Worm (Caenorhabditis elegans) whole organism, midembryonic: ENCODE data around the gene set-13.

Source experiments
- T22C8.4 ChIP-seq: fragments of 200-800 bp; sonication (Bioruptor generic); IDR thresholded peaks from 2 replicates; pipeline ENCODE4 v1.3.6; 2022; ENCODE audit warnings: missing genetic modification characterization, missing compliant biosample characterization
- cog-1 ChIP-seq: sonication (generic microtip); optimal IDR thresholded peaks from 2 replicates; lab custom pipeline; 2016; ENCODE audit warnings: missing genetic modification characterization, missing compliant biosample characterization
- flt-1 ChIP-seq: fragments of 200-800 bp; sonication (Bioruptor generic); IDR thresholded peaks from 2 replicates; pipeline ENCODE4 v1.3.6; 2022; ENCODE audit warnings: missing genetic modification characterization, missing compliant biosample characterization
- klf-2 ChIP-seq: fragments of 200-800 bp; sonication (Bioruptor generic); conservative IDR thresholded peaks from 2 replicates; pipeline ENCODE4 v1.3.6; 2022; ENCODE audit warnings: missing genetic modification reagents, missing genetic modification characterization, missing compliant biosample characterization
- ref-1 ChIP-seq: fragments of 200-800 bp; sonication (Bioruptor generic); conservative IDR thresholded peaks from 2 replicates; pipeline ENCODE4 v1.3.6; 2022; ENCODE audit warnings: missing genetic modification reagents, missing genetic modification characterization, missing compliant biosample characterization
- ztf-23 ChIP-seq: fragments of 200-800 bp; sonication (Bioruptor generic); IDR thresholded peaks from 2 replicates; pipeline ENCODE4 v1.3.6; 2022; ENCODE audit warnings: missing genetic modification reagents, missing genetic modification characterization, missing compliant biosample characterization
- ztf-29 ChIP-seq: fragments of 200-800 bp; sonication (Bioruptor generic); IDR thresholded peaks from 2 replicates; pipeline ENCODE4 v1.3.6; 2022; ENCODE audit warnings: missing genetic modification reagents, missing genetic modification characterization, missing compliant biosample characterization

- TF ChIP-seq ztf-23 (GFP tag; lab: Robert Waterston, UW) = no peak
- no peak for TF ChIP-seq T22C8.4 (GFP tag; lab: Robert Waterston, UW)
- no peak for TF ChIP-seq klf-2 (GFP tag; lab: Robert Waterston, UW)
- no peak for TF ChIP-seq ref-1
- no peak for TF ChIP-seq flt-1
- TF ChIP-seq cog-1 (tag; lab: Kevin White, UChicago) = no peak
- no peak for TF ChIP-seq ztf-29 (GFP tag; lab: Robert Waterston, UW)
Observed at ce11 chrII:2770788-2771187, 46.0 kb upstream of the set-13 start, which contains the start of gene fbxb-105.
